Fruit fly (Drosophila melanogaster) whole organism, embryonic: Measurements from ENCODE around the gene Fam92.

Source experiments
- Abd-B ChIP-seq: fragments of 200-800 bp; sonication (Bioruptor generic); optimal IDR thresholded peaks from 2 replicates; lab custom pipeline; 2018; ENCODE audit warnings: missing biosample characterization, mild to moderate bottlenecking, missing genetic modification characterization, moderate library complexity
- Antp ChIP-seq: fragments of 200-800 bp; sonication (Bioruptor generic); optimal IDR thresholded peaks from 3 replicates; lab custom pipeline; 2016; ENCODE audit warnings: missing biosample characterization, missing genetic modification characterization
- CG10565 ChIP-seq: fragments of 200-800 bp; sonication (Bioruptor generic); optimal IDR thresholded peaks from 3 replicates; lab custom pipeline; 2016; ENCODE audit warnings: missing biosample characterization, mild to moderate bottlenecking, missing genetic modification characterization
- CG10959 ChIP-seq: fragments of 200-800 bp; sonication (Bioruptor generic); IDR thresholded peaks from 2 replicates; pipeline ENCODE4 v1.3.6; 2022; ENCODE audit warnings: missing biosample characterization, missing genetic modification characterization
- CG10979 ChIP-seq: fragments of 200-800 bp; sonication (Bioruptor generic); optimal IDR thresholded peaks from 2 replicates; lab custom pipeline; 2018; ENCODE audit warnings: missing biosample characterization, mild to moderate bottlenecking, missing genetic modification characterization, moderate library complexity
- CG11696 ChIP-seq: fragments of 200-800 bp; sonication (Bioruptor generic); IDR thresholded peaks from 2 replicates; pipeline ENCODE4 v1.3.6; 2022; ENCODE audit warnings: missing biosample characterization, missing genetic modification characterization
- CG12071 ChIP-seq: fragments of 200-800 bp; sonication (Bioruptor generic); optimal IDR thresholded peaks from 3 replicates; lab custom pipeline; 2018; ENCODE audit warnings: missing biosample characterization, mild to moderate bottlenecking, missing genetic modification characterization
- CG14710 ChIP-seq: fragments of 200-800 bp; sonication (Bioruptor generic); optimal IDR thresholded peaks from 3 replicates; lab custom pipeline; 2019; ENCODE audit warnings: missing biosample characterization, mild to moderate bottlenecking, missing genetic modification characterization, moderate library complexity
- CG15269 ChIP-seq: fragments of 200-800 bp; sonication (Bioruptor generic); optimal IDR thresholded peaks from 2 replicates; lab custom pipeline; 2018; ENCODE audit warnings: missing biosample characterization, mild to moderate bottlenecking, missing genetic modification characterization, moderate library complexity
- CG1603 ChIP-seq: fragments of 200-800 bp; sonication (Bioruptor generic); optimal IDR thresholded peaks from 2 replicates; lab custom pipeline; 2019; ENCODE audit warnings: missing biosample characterization, mild to moderate bottlenecking, missing genetic modification characterization, moderate library complexity
- CG16863 ChIP-seq: fragments of 200-800 bp; sonication (Bioruptor generic); optimal IDR thresholded peaks from 3 replicates; lab custom pipeline; 2016; ENCODE audit warnings: missing biosample characterization, missing genetic modification characterization
- CG17186 ChIP-seq: fragments of 200-800 bp; sonication (Bioruptor generic); optimal IDR thresholded peaks from 3 replicates; lab custom pipeline; 2017; ENCODE audit warnings: missing biosample characterization, missing genetic modification reagents, missing genetic modification characterization
- CG1832 ChIP-seq: fragments of 200-800 bp; sonication (Bioruptor generic); optimal IDR thresholded peaks from 2 replicates; lab custom pipeline; 2017; ENCODE audit warnings: missing biosample characterization, mild to moderate bottlenecking, missing genetic modification characterization, inconsistent platforms
- CG2202 ChIP-seq: fragments of 200-800 bp; sonication (Bioruptor generic); optimal IDR thresholded peaks from 2 replicates; lab custom pipeline; 2018; ENCODE audit warnings: missing biosample characterization, mild to moderate bottlenecking, missing genetic modification characterization
- CG31365 ChIP-seq: fragments of 200-800 bp; sonication (Bioruptor generic); optimal IDR thresholded peaks from 2 replicates; lab custom pipeline; 2018; ENCODE audit warnings: missing biosample characterization, mild to moderate bottlenecking, missing genetic modification characterization
- CG33557 ChIP-seq: fragments of 200-800 bp; sonication (Bioruptor generic); optimal IDR thresholded peaks from 2 replicates; lab custom pipeline; 2019; ENCODE audit warnings: missing biosample characterization, mild to moderate bottlenecking, missing genetic modification characterization, moderate library complexity
- CG3726 ChIP-seq: fragments of 200-800 bp; sonication (Bioruptor generic); IDR thresholded peaks from 3 replicates; pipeline ENCODE4, ENCODE4 v1.3.6; 2022; ENCODE audit warnings: missing biosample characterization, missing genetic modification characterization
- CG42726 ChIP-seq: fragments of 200-800 bp; sonication (Bioruptor generic); IDR thresholded peaks from 2 replicates; pipeline ENCODE4 v1.3.6; 2022; ENCODE audit warnings: missing biosample characterization, missing genetic modification characterization; ENCODE audit not compliant: partially characterized antibody
- CG4820 ChIP-seq: fragments of 200-800 bp; sonication (Bioruptor generic); optimal IDR thresholded peaks from 3 replicates; lab custom pipeline; 2016; ENCODE audit warnings: missing biosample characterization, missing genetic modification characterization
- CG6765 ChIP-seq: fragments of 200-800 bp; sonication (Bioruptor generic); optimal IDR thresholded peaks from 3 replicates; lab custom pipeline; 2017; ENCODE audit warnings: missing biosample characterization, mild to moderate bottlenecking, missing genetic modification characterization
- CG7987 ChIP-seq: fragments of 200-800 bp; sonication (Bioruptor generic); optimal IDR thresholded peaks from 2 replicates; lab custom pipeline; 2018; ENCODE audit warnings: missing biosample characterization, mild to moderate bottlenecking, missing genetic modification characterization, moderate library complexity
- CG9215 ChIP-seq: fragments of 200-800 bp; sonication (Bioruptor generic); IDR thresholded peaks from 2 replicates; pipeline ENCODE4 v1.3.6; 2022; ENCODE audit warnings: missing biosample characterization, missing genetic modification characterization
- CkIIα-i1 ChIP-seq: fragments of 200-800 bp; sonication (Bioruptor generic); IDR thresholded peaks from 2 replicates; pipeline ENCODE4 v1.3.6; 2022; ENCODE audit warnings: missing biosample characterization, missing genetic modification characterization
- CrebB ChIP-seq: fragments of 200-800 bp; sonication (Bioruptor generic); optimal IDR thresholded peaks from 3 replicates; lab custom pipeline; 2018; ENCODE audit warnings: missing biosample characterization, mild to moderate bottlenecking, missing genetic modification characterization
- Dip3 ChIP-seq: fragments of 200-800 bp; sonication (Bioruptor generic); optimal IDR thresholded peaks from 3 replicates; lab custom pipeline; 2016; ENCODE audit warnings: missing biosample characterization, missing genetic modification characterization
- GATAe ChIP-seq: fragments of 200-800 bp; sonication (Bioruptor generic); conservative IDR thresholded peaks from 2 replicates; pipeline ENCODE4 v1.3.6; 2022; ENCODE audit warnings: missing biosample characterization, missing genetic modification characterization
- HLHmδ ChIP-seq: fragments of 200-800 bp; sonication (Bioruptor generic); optimal IDR thresholded peaks from 2 replicates; lab custom pipeline; 2018; ENCODE audit warnings: missing biosample characterization, mild to moderate bottlenecking, missing genetic modification characterization, moderate library complexity
- NK7.1 ChIP-seq: fragments of 200-800 bp; sonication (Bioruptor generic); optimal IDR thresholded peaks from 3 replicates; lab custom pipeline; 2016; ENCODE audit warnings: missing biosample characterization, missing genetic modification characterization
- Sox102F ChIP-seq: fragments of 200-800 bp; sonication (Bioruptor generic); optimal IDR thresholded peaks from 2 replicates; lab custom pipeline; 2018; ENCODE audit warnings: missing biosample characterization, mild to moderate bottlenecking, missing genetic modification characterization, moderate library complexity
- ap ChIP-seq: fragments of 200-800 bp; sonication (Bioruptor generic); IDR thresholded peaks from 2 replicates; pipeline ENCODE4 v1.3.6; 2022; ENCODE audit warnings: missing biosample characterization, missing genetic modification characterization
- ash1 ChIP-seq: fragments of 200-800 bp; sonication (Bioruptor generic); optimal IDR thresholded peaks from 2 replicates; lab custom pipeline; 2018; ENCODE audit warnings: missing biosample characterization, mild to moderate bottlenecking, missing genetic modification characterization
- az2 ChIP-seq: fragments of 200-800 bp; sonication (Bioruptor generic); optimal IDR thresholded peaks from 3 replicates; lab custom pipeline; 2016; ENCODE audit warnings: missing biosample characterization, missing genetic modification characterization
- bab2 ChIP-seq: fragments of 200-800 bp; sonication (Bioruptor generic); optimal IDR thresholded peaks from 2 replicates; lab custom pipeline; 2016; ENCODE audit warnings: missing biosample characterization, missing genetic modification characterization
- cato ChIP-seq: fragments of 200-800 bp; sonication (Bioruptor generic); optimal IDR thresholded peaks from 2 replicates; lab custom pipeline; 2016; ENCODE audit warnings: missing biosample characterization, missing genetic modification characterization, borderline replicate concordance
- ci ChIP-seq: fragments of 200-800 bp; sonication (Bioruptor generic); IDR thresholded peaks from 3 replicates; pipeline ENCODE4 v1.3.6; 2022; ENCODE audit warnings: missing biosample characterization, missing genetic modification characterization
- crol ChIP-seq: fragments of 200-800 bp; sonication (Bioruptor generic); IDR thresholded peaks from 2 replicates; pipeline ENCODE4 v1.3.6; 2022; ENCODE audit warnings: missing biosample characterization, missing genetic modification characterization
- cwo ChIP-seq: fragments of 200-800 bp; sonication (Bioruptor generic); optimal IDR thresholded peaks from 3 replicates; lab custom pipeline; 2017; ENCODE audit warnings: missing biosample characterization, missing genetic modification characterization, mild to moderate bottlenecking, moderate library complexity, missing genetic modification reagents
- hkb ChIP-seq, 2 experiments: fragments of 200-800 bp in 1 of 2; fragments of >200 bp in 1 of 2; sonication (Bioruptor generic) in 1 of 2; IDR thresholded peaks in 1 of 2; optimal IDR thresholded peaks in 1 of 2; 2 replicates each; pipeline versions ENCODE4 v1.3.6 to Lab custom; 2017 to 2022; ENCODE audit warnings: missing biosample characterization in 1 of 2, missing genetic modification characterization in 1 of 2
- kah ChIP-seq: fragments of 200-800 bp; sonication (Bioruptor generic); optimal IDR thresholded peaks from 2 replicates; lab custom pipeline; 2018; ENCODE audit warnings: missing biosample characterization, mild to moderate bottlenecking, missing genetic modification characterization
- maf-S ChIP-seq: fragments of 200-800 bp; sonication (Bioruptor generic); optimal IDR thresholded peaks from 2 replicates; lab custom pipeline; 2016; ENCODE audit warnings: missing biosample characterization, missing genetic modification characterization
- nmo ChIP-seq: fragments of 200-800 bp; sonication (Bioruptor generic); optimal IDR thresholded peaks from 2 replicates; lab custom pipeline; 2018; ENCODE audit warnings: missing biosample characterization, mild to moderate bottlenecking, missing genetic modification characterization, moderate library complexity
- peb ChIP-seq: fragments of 200-800 bp; sonication (Bioruptor generic); IDR thresholded peaks from 2 replicates; pipeline ENCODE4 v1.3.6; 2022; ENCODE audit warnings: missing biosample characterization, missing genetic modification characterization
- pnt ChIP-seq: fragments of 200-800 bp; sonication (Bioruptor generic); optimal IDR thresholded peaks from 3 replicates; lab custom pipeline; 2016; ENCODE audit warnings: missing biosample characterization, missing genetic modification characterization
- rib ChIP-seq: fragments of 200-800 bp; sonication (Bioruptor generic); IDR thresholded peaks from 2 replicates; pipeline ENCODE4 v1.3.6; 2022; ENCODE audit warnings: missing biosample characterization, missing genetic modification characterization
- sd ChIP-seq: fragments of 200-800 bp; sonication (Bioruptor generic); optimal IDR thresholded peaks from 3 replicates; lab custom pipeline; 2018; ENCODE audit warnings: missing biosample characterization, mild to moderate bottlenecking, missing genetic modification characterization, moderate library complexity
- sens-2 ChIP-seq: fragments of 200-800 bp; sonication (Bioruptor generic); IDR thresholded peaks from 2 replicates; pipeline ENCODE4 v1.3.6; 2022; ENCODE audit warnings: missing biosample characterization, missing genetic modification characterization
- slbo ChIP-seq: fragments of 200-800 bp; sonication (Bioruptor generic); IDR thresholded peaks from 2 replicates; pipeline ENCODE4 v1.3.6; 2022; ENCODE audit warnings: missing biosample characterization, missing genetic modification characterization
- slou ChIP-seq: fragments of 200-800 bp; sonication (Bioruptor generic); optimal IDR thresholded peaks from 3 replicates; lab custom pipeline; 2016; ENCODE audit warnings: missing biosample characterization, missing genetic modification characterization
- stwl ChIP-seq: fragments of 200-800 bp; sonication (Bioruptor generic); optimal IDR thresholded peaks from 3 replicates; lab custom pipeline; 2018; ENCODE audit warnings: missing biosample characterization, mild to moderate bottlenecking, missing genetic modification characterization, moderate library complexity
- tx ChIP-seq: fragments of 200-800 bp; sonication (Bioruptor generic); optimal IDR thresholded peaks from 2 replicates; lab custom pipeline; 2016; ENCODE audit warnings: missing biosample characterization, missing genetic modification characterization
- vnd ChIP-seq: fragments of 200-800 bp; sonication (Bioruptor generic); IDR thresholded peaks from 3 replicates; pipeline ENCODE4 v1.3.6; 2022; ENCODE audit warnings: missing biosample characterization, missing genetic modification characterization; ENCODE audit not compliant: partially characterized antibody

The Fam92 gene

DNA sequence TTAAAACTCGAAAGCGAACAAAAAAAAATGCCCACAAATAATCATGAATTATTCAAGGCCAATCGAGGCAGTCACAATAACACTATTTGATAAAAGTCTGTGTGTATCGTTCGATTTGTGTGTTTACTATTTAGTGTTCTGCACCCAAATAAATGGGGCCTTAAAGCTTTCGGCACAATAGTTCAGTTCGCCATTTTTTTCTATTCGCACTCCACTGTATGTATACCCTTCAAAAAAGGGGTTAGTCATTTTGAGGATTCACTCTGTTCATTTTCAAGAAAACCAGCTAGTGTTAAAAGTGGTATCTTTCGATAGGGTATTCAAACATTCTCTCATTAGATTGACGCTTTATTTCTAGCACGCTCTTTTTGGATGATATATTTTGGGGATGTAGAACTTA is 43.0 kb downstream of the Fam92 start (continued):
- TF ChIP-seq CG4820 (GFP tag; lab: Kevin White, UChicago) (no peak), CG2202 (tag; lab: Kevin White, UChicago) (no peak), CG1603 (tag; lab: Kevin White, UChicago) (no peak), CG9215 (no peak), CkIIα-i1 (GFP tag; lab: Robert Waterston, UW) (no peak), vnd (no peak), ci (GFP tag; lab: Robert Waterston, UW) (no peak), hkb (optimal IDR thresholded peaks at IDR 0.05; lab: Kevin White, UChicago) (no peak), hkb (GFP tag; IDR thresholded peaks at IDR 0.05; lab: Robert Waterston, UW) (no peak), CG6765 (no peak), CG33557 (no peak), CG11696 (GFP tag; lab: Robert Waterston, UW) (0 out of 2 replicates have a peak, but pooled peaks have one; percentile 7), cwo (GFP tag; lab: Kevin White, UChicago) (peak; percentile 46), slbo (GFP tag; lab: Robert Waterston, UW) (peak; percentile 88), stwl (no peak), CG7987 (GFP tag; lab: Kevin White, UChicago) (peak; percentile 83), CG10979 (tag; lab: Kevin White, UChicago) (no peak), CG10959 (GFP tag; lab: Robert Waterston, UW) (no peak), CG10565 (no peak), CG1832 (GFP tag; lab: Kevin White, UChicago) (no peak), CG17186 (GFP tag; lab: Kevin White, UChicago) (no peak), HLHmδ (GFP tag; lab: Kevin White, UChicago) (no peak), CG42726 (GFP tag; lab: Robert Waterston, UW) (no peak), ash1 (no peak), maf-S (GFP tag; lab: Kevin White, UChicago) (peak; percentile 18), pnt (peak; percentile 6), CG31365 (tag; lab: Kevin White, UChicago) (no peak), GATAe (no peak), Abd-B (GFP tag; lab: Kevin White, UChicago) (no peak), sens-2 (no peak), slou (GFP tag; lab: Kevin White, UChicago) (no peak), Sox102F (GFP tag; lab: Kevin White, UChicago) (peak; percentile 12), sd (peak; percentile 70), crol (GFP tag; lab: Robert Waterston, UW) (no peak), kah (GFP tag; lab: Kevin White, UChicago) (no peak), CG16863 (GFP tag; lab: Kevin White, UChicago) (peak; percentile 13), cato (GFP tag; lab: Kevin White, UChicago) (no peak), CG12071 (peak; percentile 24), CG3726 (GFP tag; lab: Robert Waterston, UW) (no peak), Antp (GFP tag; lab: Kevin White, UChicago) (peak; percentile 48), CG14710 (no peak), Dip3 (GFP tag; lab: Kevin White, UChicago) (peak; percentile 43), CrebB (peak; percentile 12), nmo (GFP tag; lab: Kevin White, UChicago) (no peak), az2 (GFP tag; lab: Kevin White, UChicago) (no peak), ap (GFP tag; lab: Robert Waterston, UW) (no peak), CG15269 (tag; lab: Kevin White, UChicago) (peak; percentile 62), rib (peak; percentile 94), NK7.1 (GFP tag; lab: Kevin White, UChicago) (peak; percentile 37), peb (GFP tag; lab: Robert Waterston, UW) (no peak), bab2 (GFP tag; lab: Kevin White, UChicago) (peak; percentile 60), tx (GFP tag; lab: Kevin White, UChicago) (peak; percentile 36)
